Worm (Caenorhabditis elegans) whole organism, L1 larva: Measurements from ENCODE around the gene rps-12.
A peak's percentile ranks its signal among the peaks of the same experiment; 100 is the strongest.

Source experiments
- C04F5.9 ChIP-seq: sonication (generic microtip); optimal IDR thresholded peaks from 2 replicates; lab custom pipeline; 2016; ENCODE audit warnings: missing genetic modification characterization, missing compliant biosample characterization
- C16A3.4 ChIP-seq: fragments of 150-350 bp; optimal IDR thresholded peaks from 2 replicates; lab custom pipeline; 2014; ENCODE audit warnings: missing biosample characterization, missing genetic modification characterization
- C34B4.2 ChIP-seq: sonication (generic microtip); optimal IDR thresholded peaks from 2 replicates; lab custom pipeline; 2017; ENCODE audit warnings: mild to moderate bottlenecking, missing genetic modification characterization, missing compliant biosample characterization
- F16B12.6 ChIP-seq: fragments of 150-350 bp; optimal IDR thresholded peaks from 2 replicates; lab custom pipeline; 2014; ENCODE audit warnings: missing biosample characterization, missing genetic modification characterization
- Y116A8C.19 ChIP-seq: sonication (generic microtip); optimal IDR thresholded peaks from 2 replicates; lab custom pipeline; 2016; ENCODE audit warnings: missing compliant biosample characterization, missing genetic modification characterization, borderline replicate concordance
- alr-1 ChIP-seq: fragments of 200-800 bp; sonication (Bioruptor generic); optimal IDR thresholded peaks from 2 replicates; lab custom pipeline; 2018; ENCODE audit warnings: borderline replicate concordance, mild to moderate bottlenecking, missing genetic modification characterization, missing compliant biosample characterization
- ama-1 ChIP-seq: fragments of 150-350 bp; optimal IDR thresholded peaks from 2 replicates; lab custom pipeline; 2014
- blmp-1 ChIP-seq: fragments of 150-350 bp; optimal IDR thresholded peaks from 2 replicates; lab custom pipeline; 2014; ENCODE audit warnings: missing biosample characterization, missing genetic modification characterization
- ceh-63 ChIP-seq: fragments of 200-800 bp; sonication (Bioruptor generic); optimal IDR thresholded peaks from 2 replicates; lab custom pipeline; 2018; ENCODE audit warnings: mild to moderate bottlenecking, missing genetic modification characterization, missing compliant biosample characterization
- ceh-8 ChIP-seq: fragments of 200-800 bp; sonication (Bioruptor generic); optimal IDR thresholded peaks from 2 replicates; lab custom pipeline; 2018; ENCODE audit warnings: mild to moderate bottlenecking, missing genetic modification characterization, moderate library complexity, missing compliant biosample characterization
- ceh-82 ChIP-seq, 3 experiments: fragments of 150-350 bp in 1 of 3; sonication (generic microtip) in 2 of 3; optimal IDR thresholded peaks; 2 replicates each; lab custom pipeline; 2014 to 2017; ENCODE audit warnings: missing biosample characterization in 3 of 3, missing genetic modification characterization in 3 of 3
- ceh-88 ChIP-seq: fragments of 200-800 bp; sonication (Bioruptor generic); IDR thresholded peaks from 2 replicates; pipeline ENCODE4 v1.3.6; 2022; ENCODE audit warnings: missing genetic modification characterization, missing compliant biosample characterization
- dpl-1 ChIP-seq, 3 experiments: fragments of 150-350 bp in 2 of 3; sonication (generic microtip) in 1 of 3; optimal IDR thresholded peaks; 2 replicates each; lab custom pipeline; 2014 to 2017; ENCODE audit warnings: missing biosample characterization in 3 of 3, missing genetic modification characterization in 3 of 3, missing genetic modification reagents in 3 of 3
- dsc-1 ChIP-seq: sonication (generic microtip); optimal IDR thresholded peaks from 2 replicates; lab custom pipeline; 2016; ENCODE audit warnings: mild to moderate bottlenecking, missing genetic modification characterization, missing compliant biosample characterization
- efl-1 ChIP-seq, 4 experiments: fragments of 150-350 bp; optimal IDR thresholded peaks in 3 of 4; peaks in 1 of 4; 1 replicate in 1 of 4; 2 replicates in 3 of 4; lab custom pipeline; 2014; ENCODE audit warnings: missing biosample characterization in 2 of 4, missing genetic modification characterization in 2 of 4, missing genetic modification reagents in 2 of 4
- efl-3 ChIP-seq: fragments of 200-800 bp; sonication (Bioruptor generic); optimal IDR thresholded peaks from 2 replicates; lab custom pipeline; 2018; ENCODE audit warnings: mild to moderate bottlenecking, missing genetic modification characterization, missing compliant biosample characterization
- egl-27 ChIP-seq, 2 experiments: fragments of 150-350 bp in 1 of 2; sonication (generic microtip); optimal IDR thresholded peaks; 3 replicates each; lab custom pipeline; 2017 to 2018; ENCODE audit warnings: missing biosample characterization in 2 of 2, missing genetic modification characterization in 2 of 2, missing genetic modification reagents in 2 of 2
- elt-3 ChIP-seq, 6 experiments: fragments of 150-350 bp in 1 of 6; sonication (generic microtip); optimal IDR thresholded peaks; 2 replicates each; lab custom pipeline; 2017 to 2018; ENCODE audit warnings: missing biosample characterization in 6 of 6, missing genetic modification characterization in 6 of 6, inconsistent platforms in 1 of 6
- ets-5 ChIP-seq: fragments of 200-800 bp; sonication (Bioruptor generic); IDR thresholded peaks from 2 replicates; pipeline ENCODE4 v1.3.6; 2022; ENCODE audit warnings: missing genetic modification characterization, missing compliant biosample characterization
- fkh-10 ChIP-seq: sonication (generic microtip); optimal IDR thresholded peaks from 2 replicates; lab custom pipeline; 2017; ENCODE audit warnings: missing biosample characterization, missing genetic modification reagents, missing genetic modification characterization
- fkh-4 ChIP-seq: sonication (generic microtip); optimal IDR thresholded peaks from 2 replicates; lab custom pipeline; 2016; ENCODE audit warnings: missing compliant biosample characterization, missing genetic modification characterization, borderline replicate concordance
- grh-1 ChIP-seq: fragments of 200-800 bp; sonication (Bioruptor generic); IDR thresholded peaks from 2 replicates; pipeline ENCODE4 v1.3.6; 2022; ENCODE audit warnings: missing genetic modification reagents, missing genetic modification characterization, missing compliant biosample characterization
- hpl-2 ChIP-seq: fragments of 150-350 bp; optimal IDR thresholded peaks from 2 replicates; lab custom pipeline; 2014; ENCODE audit warnings: missing biosample characterization, missing genetic modification reagents, missing genetic modification characterization
- irx-1 ChIP-seq: sonication (generic microtip); optimal IDR thresholded peaks from 2 replicates; lab custom pipeline; 2016; ENCODE audit warnings: missing genetic modification characterization, missing compliant biosample characterization
- isw-1 ChIP-seq: fragments of 200-800 bp; sonication (Bioruptor generic); IDR thresholded peaks from 2 replicates; pipeline ENCODE4 v1.3.6; 2022; ENCODE audit warnings: missing genetic modification characterization, missing compliant biosample characterization
- lin-13 ChIP-seq: fragments of 150-350 bp; optimal IDR thresholded peaks from 2 replicates; lab custom pipeline; 2014; ENCODE audit warnings: missing biosample characterization, missing genetic modification reagents, missing genetic modification characterization
- lin-15B ChIP-seq: fragments of 150-350 bp; sonication (generic microtip); optimal IDR thresholded peaks from 3 replicates; lab custom pipeline; 2014; ENCODE audit warnings: missing biosample characterization, missing genetic modification characterization
- lin-35 ChIP-seq, 2 experiments: fragments of 150-350 bp; optimal IDR thresholded peaks; 2 replicates each; lab custom pipeline; 2014; ENCODE audit warnings: missing biosample characterization in 2 of 2, missing genetic modification characterization in 2 of 2, missing genetic modification reagents in 2 of 2
- lsy-2 ChIP-seq, 2 experiments: fragments of 150-350 bp; optimal IDR thresholded peaks; 2 replicates each; lab custom pipeline; 2014; ENCODE audit warnings: missing biosample characterization in 2 of 2, missing genetic modification characterization in 2 of 2
- mab-9 ChIP-seq: fragments of 200-800 bp; sonication (Bioruptor generic); IDR thresholded peaks from 2 replicates; pipeline ENCODE4 v1.3.6; 2022; ENCODE audit warnings: missing genetic modification reagents, missing genetic modification characterization, missing compliant biosample characterization
- mep-1 ChIP-seq: fragments of 150-350 bp; optimal IDR thresholded peaks from 2 replicates; lab custom pipeline; 2014; ENCODE audit warnings: missing biosample characterization, missing genetic modification characterization
- nhr-12 ChIP-seq: sonication (generic microtip); optimal IDR thresholded peaks from 2 replicates; lab custom pipeline; 2017; ENCODE audit warnings: missing biosample characterization, missing genetic modification characterization
- nhr-20 ChIP-seq: sonication (generic microtip); optimal IDR thresholded peaks from 2 replicates; lab custom pipeline; 2016; ENCODE audit warnings: mild to moderate bottlenecking, missing genetic modification characterization, missing compliant biosample characterization
- nhr-28 ChIP-seq: fragments of 150-350 bp; optimal IDR thresholded peaks from 2 replicates; lab custom pipeline; 2014; ENCODE audit warnings: missing biosample characterization, missing genetic modification characterization
- nhr-71 ChIP-seq: sonication (generic microtip); optimal IDR thresholded peaks from 2 replicates; lab custom pipeline; 2016; ENCODE audit warnings: mild to moderate bottlenecking, missing genetic modification characterization, moderate library complexity, missing compliant biosample characterization
- nhr-77 ChIP-seq: fragments of 150-350 bp; optimal IDR thresholded peaks from 2 replicates; lab custom pipeline; 2014; ENCODE audit warnings: missing biosample characterization, missing genetic modification characterization
- nhr-85 ChIP-seq: sonication (generic microtip); peaks from one replicate; lab custom pipeline; 2016; ENCODE audit warnings: missing genetic modification characterization, inconsistent platforms, missing compliant biosample characterization
- pax-3 ChIP-seq: fragments of 200-800 bp; sonication (Bioruptor generic); optimal IDR thresholded peaks from 2 replicates; lab custom pipeline; 2018; ENCODE audit warnings: mild to moderate bottlenecking, missing genetic modification characterization, moderate library complexity, missing compliant biosample characterization
- pqm-1 ChIP-seq: sonication (generic microtip); optimal IDR thresholded peaks from 3 replicates; lab custom pipeline; 2017; ENCODE audit warnings: missing biosample characterization, missing genetic modification characterization
- rnt-1 ChIP-seq: sonication (generic microtip); optimal IDR thresholded peaks from 2 replicates; lab custom pipeline; 2016; ENCODE audit warnings: mild to moderate bottlenecking, missing genetic modification characterization, moderate library complexity, missing compliant biosample characterization
- snpc-4 ChIP-seq: fragments of 150-350 bp; optimal IDR thresholded peaks from 2 replicates; lab custom pipeline; 2014; ENCODE audit warnings: missing biosample characterization, missing genetic modification characterization
- snu-23 ChIP-seq: sonication (generic microtip); optimal IDR thresholded peaks from 2 replicates; lab custom pipeline; 2016; ENCODE audit warnings: missing genetic modification characterization, missing compliant biosample characterization
- sox-4 ChIP-seq: sonication (generic microtip); optimal IDR thresholded peaks from 2 replicates; lab custom pipeline; 2016; ENCODE audit warnings: missing genetic modification characterization, missing compliant biosample characterization
- sptf-1 ChIP-seq: fragments of 150-350 bp; optimal IDR thresholded peaks from 2 replicates; lab custom pipeline; 2014; ENCODE audit warnings: missing biosample characterization, missing genetic modification characterization
- swsn-7 ChIP-seq: sonication (generic microtip); optimal IDR thresholded peaks from 2 replicates; lab custom pipeline; 2016; ENCODE audit warnings: missing genetic modification characterization, missing compliant biosample characterization
- tlp-1 ChIP-seq: fragments of 150-350 bp; optimal IDR thresholded peaks from 2 replicates; lab custom pipeline; 2014; ENCODE audit warnings: missing biosample characterization, missing genetic modification characterization
- unc-130 ChIP-seq: fragments of 150-350 bp; optimal IDR thresholded peaks from 2 replicates; lab custom pipeline; 2017; ENCODE audit warnings: missing biosample characterization, missing genetic modification characterization, inconsistent platforms
- unc-30 ChIP-seq: sonication (generic microtip); optimal IDR thresholded peaks from 2 replicates; lab custom pipeline; 2017; ENCODE audit warnings: missing biosample characterization, missing genetic modification characterization
- unc-62 ChIP-seq: fragments of 150-350 bp; optimal IDR thresholded peaks from 2 replicates; lab custom pipeline; 2014; ENCODE audit warnings: missing biosample characterization, missing genetic modification reagents, missing genetic modification characterization
- unc-86 ChIP-seq: sonication (generic microtip); optimal IDR thresholded peaks from 2 replicates; lab custom pipeline; 2016; ENCODE audit warnings: missing genetic modification characterization, missing compliant biosample characterization
- unc-98 ChIP-seq: fragments of 200-800 bp; sonication (Bioruptor generic); IDR thresholded peaks from 2 replicates; pipeline ENCODE4 v1.3.6; 2022; ENCODE audit warnings: missing genetic modification characterization, missing compliant biosample characterization
- zip-4 ChIP-seq: fragments of 200-800 bp; sonication (Bioruptor generic); optimal IDR thresholded peaks from 2 replicates; lab custom pipeline; 2018; ENCODE audit warnings: mild to moderate bottlenecking, missing genetic modification characterization, moderate library complexity, missing compliant biosample characterization
- ztf-11 ChIP-seq, 2 experiments: sonication (generic microtip); optimal IDR thresholded peaks; 2 replicates each; lab custom pipeline; 2016 to 2017; ENCODE audit warnings: missing genetic modification characterization in 2 of 2, missing biosample characterization in 1 of 2, missing compliant biosample characterization in 1 of 2
- ztf-4 ChIP-seq: fragments of 150-350 bp; optimal IDR thresholded peaks from 2 replicates; lab custom pipeline; 2014; ENCODE audit warnings: missing biosample characterization, missing genetic modification characterization

The rps-12 gene

ce11 chrIII:5639893-5640292 lies 39.2 kb upstream of the rps-12 start (continued):
- TF ChIP-seq F16B12.6 (tag; lab: Kevin White, UChicago) (no peak), snu-23 (peak; percentile 51), blmp-1 (tag; lab: Kevin White, UChicago) (no peak), C04F5.9 (tag; lab: Kevin White, UChicago) (no peak), rnt-1 (tag; lab: Kevin White, UChicago) (peak; percentile 16), tlp-1 (no peak), efl-3 (no peak), ets-5 (GFP tag; lab: Robert Waterston, UW) (no peak), grh-1 (GFP tag; lab: Robert Waterston, UW) (no peak), swsn-7 (tag; lab: Kevin White, UChicago) (peak; percentile 65), nhr-20 (no peak), ama-1 (lab: Kevin White, UChicago) (no peak), nhr-12 (no peak), Y116A8C.19 (no peak), ceh-63 (GFP tag; lab: Kevin White, UChicago) (no peak), ceh-8 (GFP tag; lab: Kevin White, UChicago) (no peak), pax-3 (tag; lab: Kevin White, UChicago) (no peak), ztf-11 (tag; optimal IDR thresholded peaks at IDR 0.05; lab: Kevin White, UChicago) (no peak), zip-4 (no peak), lin-13 (GFP tag; lab: Kevin White, UChicago) (peak; percentile 2), nhr-77 (no peak), ceh-88 (GFP tag; lab: Robert Waterston, UW) (no peak), irx-1 (tag; lab: Kevin White, UChicago) (no peak), lin-35 (GFP tag; optimal IDR thresholded peaks at IDR 0.05; lab: Kevin White, UChicago) (peak in 1 of 2 experiments; percentile 42), snpc-4 (peak; percentile 13), unc-30 (tag; lab: Kevin White, UChicago) (no peak), C34B4.2 (no peak), nhr-71 (tag; lab: Kevin White, UChicago) (peak; percentile 78), alr-1 (no peak), unc-98 (no peak), isw-1 (GFP tag; lab: Robert Waterston, UW) (peak; percentile 27), mep-1 (tag; lab: Kevin White, UChicago) (peak; percentile 15), ceh-82 (tag; optimal IDR thresholded peaks at IDR 0.05; lab: Kevin White, UChicago) (peak; percentile 19 to 46 (median 46)), dpl-1 (GFP tag; optimal IDR thresholded peaks at IDR 0.05; lab: Kevin White, UChicago) (peak in 1 of 3 experiments; percentile 28), lsy-2 (tag; optimal IDR thresholded peaks at IDR 0.05; lab: Kevin White, UChicago) (peak; percentile 43 to 62), efl-1 (optimal IDR thresholded peaks at IDR 0.05; lab: Kevin White, UChicago) (peak; percentile 34 to 53), efl-1 (GFP tag; optimal IDR thresholded peaks at IDR 0.05 in 1 of 2; lab: Kevin White, UChicago) (peak in 1 of 2 experiments; percentile 6), hpl-2 (GFP tag; lab: Kevin White, UChicago) (no peak), nhr-85 (no peak), sptf-1 (tag; lab: Kevin White, UChicago) (no peak), ztf-4 (no peak), elt-3 (tag; optimal IDR thresholded peaks at IDR 0.05; lab: Kevin White, UChicago) (no peak), lin-15B (no peak), mab-9 (GFP tag; lab: Robert Waterston, UW) (no peak), dsc-1 (peak; percentile 43), unc-62 (GFP tag; lab: Kevin White, UChicago) (no peak), nhr-28 (tag; lab: Kevin White, UChicago) (no peak), unc-130 (tag; lab: Kevin White, UChicago) (no peak), fkh-10 (GFP tag; lab: Kevin White, UChicago) (peak; percentile 8), pqm-1 (no peak), unc-86 (tag; lab: Kevin White, UChicago) (peak; percentile 76), sox-4 (tag; lab: Kevin White, UChicago) (no peak), egl-27 (tag; optimal IDR thresholded peaks at IDR 0.05; lab: Kevin White, UChicago) (no peak), C16A3.4 (tag; lab: Kevin White, UChicago) (no peak), fkh-4 (tag; lab: Kevin White, UChicago) (no peak)
